Worm (Caenorhabditis elegans) whole organism, mixed stage, embryonic: Measurements from ENCODE around the gene K10H10.7.

Experiments
- bed-3 ChIP-seq: fragments of 200-800 bp; sonication (Bioruptor generic); optimal IDR thresholded peaks from 3 replicates; lab custom pipeline; 2018; ENCODE audit warnings: mild to moderate bottlenecking, missing genetic modification characterization, moderate library complexity, missing compliant biosample characterization
- blmp-1 ChIP-seq: fragments of 150-350 bp; optimal IDR thresholded peaks from 2 replicates; lab custom pipeline; 2014; ENCODE audit warnings: missing biosample characterization, missing genetic modification characterization
- ceh-39 ChIP-seq: fragments of 150-350 bp; optimal IDR thresholded peaks from 2 replicates; lab custom pipeline; 2014; ENCODE audit warnings: missing biosample characterization, missing genetic modification characterization
- ceh-43 ChIP-seq: fragments of 200-800 bp; sonication (Bioruptor generic); optimal IDR thresholded peaks from 2 replicates; lab custom pipeline; 2018; ENCODE audit warnings: mild to moderate bottlenecking, missing genetic modification characterization, moderate library complexity, missing compliant biosample characterization
- ceh-83 ChIP-seq: fragments of 200-800 bp; sonication (Bioruptor generic); optimal IDR thresholded peaks from 2 replicates; lab custom pipeline; 2018; ENCODE audit warnings: mild to moderate bottlenecking, missing genetic modification characterization, missing compliant biosample characterization
- ces-1 ChIP-seq: fragments of 150-350 bp; optimal IDR thresholded peaks from 2 replicates; lab custom pipeline; 2014; ENCODE audit warnings: missing biosample characterization, missing genetic modification reagents, missing genetic modification characterization
- cnd-1 ChIP-seq: fragments of 200-800 bp; sonication (Bioruptor generic); optimal IDR thresholded peaks from 2 replicates; lab custom pipeline; 2018; ENCODE audit warnings: mild to moderate bottlenecking, missing genetic modification characterization, missing compliant biosample characterization
- drap-1 ChIP-seq: fragments of 200-800 bp; sonication (Bioruptor generic); optimal IDR thresholded peaks from 3 replicates; lab custom pipeline; 2018; ENCODE audit warnings: mild to moderate bottlenecking, missing genetic modification characterization, missing compliant biosample characterization
- elt-1 ChIP-seq: sonication (generic microtip); optimal IDR thresholded peaks from 2 replicates; lab custom pipeline; 2017; ENCODE audit warnings: missing genetic modification characterization, mild to moderate bottlenecking, missing compliant biosample characterization, antibody characterized with exemption, moderate library complexity, borderline replicate concordance; ENCODE audit not compliant: insufficient read depth
- elt-3 ChIP-seq: fragments of 150-350 bp; optimal IDR thresholded peaks from 2 replicates; lab custom pipeline; 2014; ENCODE audit warnings: missing biosample characterization, missing genetic modification characterization
- flh-1 ChIP-seq: fragments of 200-800 bp; sonication (Bioruptor generic); optimal IDR thresholded peaks from 2 replicates; lab custom pipeline; 2018; ENCODE audit warnings: mild to moderate bottlenecking, missing genetic modification characterization, moderate library complexity, missing compliant biosample characterization
- ham-2 ChIP-seq: fragments of 200-800 bp; sonication (Bioruptor generic); optimal IDR thresholded peaks from 2 replicates; lab custom pipeline; 2018; ENCODE audit warnings: mild to moderate bottlenecking, missing genetic modification characterization, missing compliant biosample characterization
- hlh-1 ChIP-seq: fragments of 150-350 bp; optimal IDR thresholded peaks from 2 replicates; lab custom pipeline; 2014; ENCODE audit warnings: missing biosample characterization, missing genetic modification reagents, missing genetic modification characterization
- lin-13 ChIP-seq: fragments of 150-350 bp; optimal IDR thresholded peaks from 2 replicates; lab custom pipeline; 2014; ENCODE audit warnings: missing biosample characterization, missing genetic modification characterization
- lin-32 ChIP-seq: fragments of 200-800 bp; sonication (Bioruptor generic); optimal IDR thresholded peaks from 2 replicates; lab custom pipeline; 2018; ENCODE audit warnings: mild to moderate bottlenecking, missing genetic modification characterization, missing compliant biosample characterization
- lsy-2 ChIP-seq: fragments of 150-350 bp; optimal IDR thresholded peaks from 2 replicates; lab custom pipeline; 2014; ENCODE audit warnings: missing biosample characterization, missing genetic modification characterization
- mab-5 ChIP-seq: fragments of 150-350 bp; optimal IDR thresholded peaks from 2 replicates; lab custom pipeline; 2014; ENCODE audit warnings: missing biosample characterization, missing genetic modification characterization
- mls-2 ChIP-seq: sonication (generic microtip); optimal IDR thresholded peaks from 2 replicates; lab custom pipeline; 2016; ENCODE audit warnings: mild to moderate bottlenecking, missing genetic modification characterization, moderate library complexity, missing compliant biosample characterization
- nhr-2 ChIP-seq: fragments of 150-350 bp; optimal IDR thresholded peaks from 2 replicates; lab custom pipeline; 2014; ENCODE audit warnings: missing biosample characterization, missing genetic modification characterization
- nhr-237 ChIP-seq: fragments of 150-350 bp; optimal IDR thresholded peaks from 2 replicates; lab custom pipeline; 2014; ENCODE audit warnings: missing biosample characterization, missing genetic modification characterization
- nhr-28 ChIP-seq: fragments of 150-350 bp; optimal IDR thresholded peaks from 2 replicates; lab custom pipeline; 2014; ENCODE audit warnings: missing biosample characterization, missing genetic modification characterization
- nhr-76 ChIP-seq: sonication (generic microtip); optimal IDR thresholded peaks from 2 replicates; lab custom pipeline; 2017; ENCODE audit warnings: missing biosample characterization, missing genetic modification characterization
- pha-4 ChIP-seq: fragments of 150-350 bp; optimal IDR thresholded peaks from 2 replicates; lab custom pipeline; 2018; ENCODE audit warnings: missing biosample characterization, missing genetic modification reagents, missing genetic modification characterization
- sem-2 ChIP-seq: fragments of 200-800 bp; sonication (Bioruptor generic); optimal IDR thresholded peaks from 2 replicates; lab custom pipeline; 2018; ENCODE audit warnings: mild to moderate bottlenecking, missing genetic modification characterization, missing compliant biosample characterization
- snpc-4 ChIP-seq: fragments of 150-350 bp; optimal IDR thresholded peaks from 2 replicates; lab custom pipeline; 2014; ENCODE audit warnings: missing biosample characterization, missing genetic modification characterization
- sptf-1 ChIP-seq: sonication (generic microtip); optimal IDR thresholded peaks from 2 replicates; lab custom pipeline; 2017; ENCODE audit warnings: mild to moderate bottlenecking, missing genetic modification characterization, moderate library complexity, missing compliant biosample characterization
- tbx-8 ChIP-seq: fragments of 200-800 bp; sonication (Bioruptor generic); optimal IDR thresholded peaks from 2 replicates; lab custom pipeline; 2018; ENCODE audit warnings: mild to moderate bottlenecking, missing genetic modification characterization, moderate library complexity, missing compliant biosample characterization
- unc-120 ChIP-seq: sonication (generic microtip); optimal IDR thresholded peaks from 2 replicates; lab custom pipeline; 2017; ENCODE audit warnings: missing genetic modification characterization, missing compliant biosample characterization; ENCODE audit not compliant: poor library complexity, severe bottlenecking
- unc-62 ChIP-seq: fragments of 150-350 bp; optimal IDR thresholded peaks from 2 replicates; lab custom pipeline; 2014; ENCODE audit warnings: missing biosample characterization, missing genetic modification reagents, missing genetic modification characterization
- zip-8 ChIP-seq: fragments of 150-350 bp; optimal IDR thresholded peaks from 2 replicates; lab custom pipeline; 2014; ENCODE audit warnings: missing biosample characterization, missing genetic modification characterization
- ztf-11 ChIP-seq: fragments of 150-350 bp; optimal IDR thresholded peaks from 2 replicates; lab custom pipeline; 2014; ENCODE audit warnings: missing biosample characterization, missing genetic modification characterization

K10H10.7 gene

ce11 chrII:14494464-14494863, 13.0 kb downstream of the K10H10.7 start:
- TF ChIP-seq nhr-2 (no peak), elt-1 (tag; lab: Kevin White, UChicago) (peak; percentile 85), hlh-1 (tag; lab: Kevin White, UChicago) (no peak), ceh-43 (GFP tag; lab: Kevin White, UChicago) (no peak), ces-1 (GFP tag; lab: Kevin White, UChicago) (no peak)

- TF ChIP-seq lin-13 (tag; lab: Kevin White, UChicago) (no peak), cnd-1 (tag; lab: Kevin White, UChicago) (no peak), nhr-237 (tag; lab: Kevin White, UChicago) (no peak)
- TF ChIP-seq, all 35 proteins: peak for 0
Measured at ce11 chrII:14494414-14494463, 13.2 kb downstream of the K10H10.7 start, which contains the start of gene cysl-2. cysl-2 (minus strand) TSS chrII:14494451.

ce11 chrII:14494014-14494413, 13.4 kb downstream of the K10H10.7 start:
- no peak for TF ChIP-seq cnd-1 (tag; lab: Kevin White, UChicago)
- TF ChIP-seq snpc-4 (tag; lab: Kevin White, UChicago) = no peak
- TF ChIP-seq unc-62 (GFP tag; lab: Kevin White, UChicago) = no peak
- TF ChIP-seq ceh-83 (GFP tag; lab: Kevin White, UChicago) = no peak
- no peak for TF ChIP-seq flh-1
- no peak for TF ChIP-seq pha-4
- TF ChIP-seq nhr-76 (tag; lab: Kevin White, UChicago) = no peak
- TF ChIP-seq nhr-28 = no peak
- no peak for TF ChIP-seq lin-32 (GFP tag; lab: Kevin White, UChicago)
- no peak for TF ChIP-seq ceh-43 (GFP tag; lab: Kevin White, UChicago)
- TF ChIP-seq ham-2 (GFP tag; lab: Kevin White, UChicago) = no peak

- TF ChIP-seq cnd-1 (tag; lab: Kevin White, UChicago) (no peak), lsy-2 (tag; lab: Kevin White, UChicago) (no peak), unc-62 (GFP tag; lab: Kevin White, UChicago) (no peak), sptf-1 (tag; lab: Kevin White, UChicago) (no peak), nhr-237 (tag; lab: Kevin White, UChicago) (no peak), elt-3 (tag; lab: Kevin White, UChicago) (no peak), pha-4 (no peak), zip-8 (tag; lab: Kevin White, UChicago) (no peak), ceh-83 (GFP tag; lab: Kevin White, UChicago) (no peak), ham-2 (GFP tag; lab: Kevin White, UChicago) (no peak), mls-2 (tag; lab: Kevin White, UChicago) (no peak), mab-5 (tag; lab: Kevin White, UChicago) (no peak), tbx-8 (GFP tag; lab: Kevin White, UChicago) (no peak), ces-1 (GFP tag; lab: Kevin White, UChicago) (no peak), ceh-39 (tag; lab: Kevin White, UChicago) (no peak), bed-3 (no peak), blmp-1 (tag; lab: Kevin White, UChicago) (no peak), nhr-28 (no peak), sem-2 (GFP tag; lab: Kevin White, UChicago) (no peak), ztf-11 (tag; lab: Kevin White, UChicago) (no peak)
- TF ChIP-seq, all 35 proteins: peak for 0
Measured at ce11 chrII:14492592-14493196, 14.8 kb downstream of the K10H10.7 start.

ce11 chrII:14489407-14489806, 18.1 kb downstream of the K10H10.7 start, which contains the start of gene vnut-1:
vnut-1 (plus strand) TSS chrII:14489802.
- TF ChIP-seq blmp-1 (tag; lab: Kevin White, UChicago) (peak; percentile 58), lsy-2 (tag; lab: Kevin White, UChicago) (no peak)

- TF ChIP-seq ceh-83 (GFP tag; lab: Kevin White, UChicago) (no peak), nhr-2 (no peak), elt-1 (tag; lab: Kevin White, UChicago) (no peak), unc-120 (tag; lab: Kevin White, UChicago) (peak; percentile 30), lin-13 (tag; lab: Kevin White, UChicago) (peak; percentile 41), sptf-1 (tag; lab: Kevin White, UChicago) (no peak), drap-1 (no peak), ceh-43 (GFP tag; lab: Kevin White, UChicago) (no peak)
- TF ChIP-seq, all 35 proteins: peak for 2
Measured at ce11 chrII:14488661-14489060, 18.8 kb downstream of the K10H10.7 start, which contains the start of gene usp-14. usp-14 (minus strand) TSS chrII:14488688.
